Worm (Caenorhabditis elegans) whole organism, midembryonic: ENCODE results near the gene vab-1.

Source experiments
- T22C8.4 ChIP-seq: fragments of 200-800 bp; sonication (Bioruptor generic); IDR thresholded peaks from 2 replicates; pipeline ENCODE4 v1.3.6; 2022; ENCODE audit warnings: missing genetic modification characterization, missing compliant biosample characterization
- cog-1 ChIP-seq: sonication (generic microtip); optimal IDR thresholded peaks from 2 replicates; lab custom pipeline; 2016; ENCODE audit warnings: missing genetic modification characterization, missing compliant biosample characterization
- flt-1 ChIP-seq: fragments of 200-800 bp; sonication (Bioruptor generic); IDR thresholded peaks from 2 replicates; pipeline ENCODE4 v1.3.6; 2022; ENCODE audit warnings: missing genetic modification characterization, missing compliant biosample characterization
- klf-2 ChIP-seq: fragments of 200-800 bp; sonication (Bioruptor generic); conservative IDR thresholded peaks from 2 replicates; pipeline ENCODE4 v1.3.6; 2022; ENCODE audit warnings: missing genetic modification reagents, missing genetic modification characterization, missing compliant biosample characterization
- med-1 ChIP-seq: sonication (generic microtip); optimal IDR thresholded peaks from 2 replicates; lab custom pipeline; 2017; ENCODE audit warnings: missing genetic modification characterization, mild to moderate bottlenecking, missing compliant biosample characterization, antibody characterized with exemption, missing genetic modification reagents; ENCODE audit not compliant: insufficient read depth
- ref-1 ChIP-seq: fragments of 200-800 bp; sonication (Bioruptor generic); conservative IDR thresholded peaks from 2 replicates; pipeline ENCODE4 v1.3.6; 2022; ENCODE audit warnings: missing genetic modification reagents, missing genetic modification characterization, missing compliant biosample characterization
- tab-1 ChIP-seq: fragments of 200-800 bp; sonication (Bioruptor generic); IDR thresholded peaks from 2 replicates; pipeline ENCODE4 v1.3.6; 2022; ENCODE audit warnings: missing genetic modification characterization, missing compliant biosample characterization
- ztf-23 ChIP-seq: fragments of 200-800 bp; sonication (Bioruptor generic); IDR thresholded peaks from 2 replicates; pipeline ENCODE4 v1.3.6; 2022; ENCODE audit warnings: missing genetic modification reagents, missing genetic modification characterization, missing compliant biosample characterization
- ztf-29 ChIP-seq: fragments of 200-800 bp; sonication (Bioruptor generic); IDR thresholded peaks from 2 replicates; pipeline ENCODE4 v1.3.6; 2022; ENCODE audit warnings: missing genetic modification reagents, missing genetic modification characterization, missing compliant biosample characterization

vab-1 gene

DNA sequence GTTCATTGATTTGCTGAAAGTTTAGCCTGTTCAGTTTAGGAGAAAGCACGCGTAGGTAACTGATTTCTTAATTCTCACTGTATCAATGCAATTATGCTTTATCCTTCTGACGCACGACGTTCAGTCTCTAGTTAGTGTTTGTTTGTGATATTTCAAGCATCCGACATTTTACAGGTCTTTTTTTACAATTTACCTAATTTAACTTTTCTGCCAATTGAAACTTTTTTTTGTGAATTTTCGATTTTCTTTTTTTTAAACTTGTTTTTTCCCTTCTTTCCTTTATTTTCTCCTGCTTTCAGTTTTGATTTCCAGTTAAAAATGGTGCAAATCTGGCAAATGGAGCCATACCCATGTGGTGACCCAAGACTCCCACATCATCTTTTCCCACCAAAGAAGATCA lies 21.0 kb upstream of the vab-1 start, which contains the start of gene K07E1.1:
Gene K07E1.1, plus strand, starts transcription at position 301 of the 400 bp plus-strand sequence.
- TF ChIP-seq tab-1 (GFP tag; lab: Robert Waterston, UW) (no peak), ztf-29 (GFP tag; lab: Robert Waterston, UW) (no peak), klf-2 (no peak), T22C8.4 (GFP tag; lab: Robert Waterston, UW) (no peak)

DNA sequence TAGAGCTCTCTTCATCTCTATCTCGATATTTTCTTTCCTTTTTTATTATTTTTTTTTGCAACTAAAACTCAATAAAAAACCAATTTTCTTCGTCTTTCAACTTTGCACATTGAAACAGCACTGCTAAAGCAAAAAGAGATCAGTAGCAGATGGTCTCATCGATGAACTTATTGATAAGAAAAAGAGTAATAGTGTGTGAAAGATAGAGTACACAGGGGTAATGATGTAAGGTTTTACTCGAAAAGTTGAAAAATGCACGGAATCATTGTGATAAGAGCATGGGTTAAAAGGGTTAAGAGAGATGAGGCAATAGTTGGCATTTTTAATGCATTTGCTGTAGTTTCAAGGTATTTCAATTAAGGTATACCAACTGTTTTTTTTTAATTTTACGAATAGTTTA lies 19.7 kb upstream of the vab-1 start:
- TF ChIP-seq ztf-23 (GFP tag; lab: Robert Waterston, UW): no peak
- TF ChIP-seq ztf-29 (GFP tag; lab: Robert Waterston, UW): no peak
- no peak for TF ChIP-seq cog-1 (tag; lab: Kevin White, UChicago)
- no peak for TF ChIP-seq T22C8.4 (GFP tag; lab: Robert Waterston, UW)
- TF ChIP-seq tab-1 (GFP tag; lab: Robert Waterston, UW): no peak
- no peak for TF ChIP-seq ref-1 (GFP tag; lab: Robert Waterston, UW)
- TF ChIP-seq klf-2: no peak
- no peak for TF ChIP-seq med-1 (GFP tag; lab: Kevin White, UChicago)
- no peak for TF ChIP-seq flt-1 (GFP tag; lab: Robert Waterston, UW)

- TF ChIP-seq klf-2: no peak
- no peak for TF ChIP-seq ztf-23 (GFP tag; lab: Robert Waterston, UW)
- TF ChIP-seq tab-1 (GFP tag; lab: Robert Waterston, UW): no peak
- no peak for TF ChIP-seq flt-1 (GFP tag; lab: Robert Waterston, UW)
- no peak for TF ChIP-seq med-1 (GFP tag; lab: Kevin White, UChicago)
- no peak for TF ChIP-seq ztf-29 (GFP tag; lab: Robert Waterston, UW)
- no peak for TF ChIP-seq ref-1 (GFP tag; lab: Robert Waterston, UW)
- no peak for TF ChIP-seq cog-1 (tag; lab: Kevin White, UChicago)
- TF ChIP-seq T22C8.4 (GFP tag; lab: Robert Waterston, UW): no peak
Observed at ce11 chrII:4557487-4557886, 14.3 kb upstream of the vab-1 start, which contains the start of gene M03A1.3. Gene M03A1.3, plus strand, starts transcription at chrII:4557787.

DNA sequence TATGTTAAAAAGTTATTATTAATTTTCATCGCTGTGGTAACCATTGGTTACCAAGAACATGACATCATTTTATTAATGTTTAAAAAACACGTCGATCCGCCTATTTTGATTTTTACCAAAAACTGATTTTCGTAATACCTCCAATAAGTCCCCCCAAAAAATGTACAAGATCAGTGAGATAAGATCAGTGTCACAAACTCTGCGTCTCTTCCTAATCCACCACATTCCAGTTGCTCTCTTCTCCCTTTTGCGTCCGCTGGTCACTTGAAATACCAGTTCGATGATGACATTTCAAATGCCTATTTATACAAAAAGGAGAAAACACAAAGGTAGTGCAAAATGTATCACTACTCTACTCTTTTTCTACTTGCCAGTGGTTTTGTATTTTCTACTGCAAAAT lies 11.7 kb upstream of the vab-1 start, which contains the start of gene M03A1.8:
Gene M03A1.8, plus strand, starts transcription at position 269 of the 400 bp plus-strand sequence.
- no peak for TF ChIP-seq tab-1 (GFP tag; lab: Robert Waterston, UW)
- TF ChIP-seq ztf-29 (GFP tag; lab: Robert Waterston, UW): no peak
- TF ChIP-seq T22C8.4 (GFP tag; lab: Robert Waterston, UW): no peak
- no peak for TF ChIP-seq ztf-23 (GFP tag; lab: Robert Waterston, UW)
- TF ChIP-seq klf-2: no peak
- no peak for TF ChIP-seq cog-1 (tag; lab: Kevin White, UChicago)
- no peak for TF ChIP-seq med-1 (GFP tag; lab: Kevin White, UChicago)
- TF ChIP-seq ref-1 (GFP tag; lab: Robert Waterston, UW): no peak
- no peak for TF ChIP-seq flt-1 (GFP tag; lab: Robert Waterston, UW)

ce11 chrII:4562503-4563000 lies 9.2 kb upstream of the vab-1 start, which contains the start of gene dao-2:
Gene dao-2, plus strand, starts transcription at chrII:4562950.
- TF ChIP-seq ztf-23 (GFP tag; lab: Robert Waterston, UW) (no peak), T22C8.4 (GFP tag; lab: Robert Waterston, UW) (no peak), flt-1 (GFP tag; lab: Robert Waterston, UW) (no peak), tab-1 (GFP tag; lab: Robert Waterston, UW) (no peak), cog-1 (tag; lab: Kevin White, UChicago) (no peak), med-1 (GFP tag; lab: Kevin White, UChicago) (no peak), ztf-29 (GFP tag; lab: Robert Waterston, UW) (no peak), ref-1 (GFP tag; lab: Robert Waterston, UW) (no peak), klf-2 (no peak)

DNA sequence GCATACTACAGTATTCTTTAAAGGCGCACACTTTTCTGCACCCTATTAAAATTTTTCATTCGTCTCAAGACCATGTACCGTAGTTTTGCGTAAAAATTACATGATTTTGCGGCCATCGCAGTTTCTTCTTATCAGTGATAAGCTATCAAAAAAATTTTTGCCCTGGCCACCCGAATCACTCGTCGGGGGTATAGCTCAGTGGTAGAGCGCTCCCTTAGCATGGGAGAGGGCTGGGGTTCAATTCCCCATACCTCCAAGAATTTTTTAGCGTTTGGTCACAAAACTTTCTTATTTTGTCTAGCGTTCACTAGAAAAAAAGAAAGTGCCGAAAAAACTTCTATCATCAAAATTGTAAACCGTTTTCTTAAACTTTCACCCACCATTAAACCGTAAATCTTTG lies 6.6 kb upstream of the vab-1 start:
- no peak for TF ChIP-seq ref-1 (GFP tag; lab: Robert Waterston, UW)
- no peak for TF ChIP-seq klf-2
- TF ChIP-seq cog-1 (tag; lab: Kevin White, UChicago): no peak
- no peak for TF ChIP-seq ztf-23 (GFP tag; lab: Robert Waterston, UW)

DNA sequence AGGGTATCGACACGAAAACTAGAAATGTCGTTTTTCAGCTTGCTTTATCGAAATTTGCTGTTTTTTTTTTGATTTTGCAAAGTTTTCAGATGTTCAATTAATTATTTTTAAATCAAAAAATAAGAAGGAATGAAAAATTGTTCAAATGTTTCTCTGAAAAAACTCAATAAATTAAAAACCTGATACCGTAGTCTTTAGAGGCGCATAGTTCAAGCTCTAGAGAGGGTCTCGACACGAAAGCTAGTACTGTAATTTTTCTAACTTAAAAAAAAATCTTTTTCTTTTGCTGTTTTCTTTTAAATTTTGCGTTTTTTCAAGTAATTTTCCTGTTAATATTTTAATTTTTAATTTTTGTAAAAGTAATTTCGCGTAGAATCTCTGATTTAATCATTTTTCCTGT lies 5.6 kb upstream of the vab-1 start:
- TF ChIP-seq ztf-23 (GFP tag; lab: Robert Waterston, UW) (no peak), flt-1 (GFP tag; lab: Robert Waterston, UW) (no peak), ztf-29 (GFP tag; lab: Robert Waterston, UW) (no peak), cog-1 (tag; lab: Kevin White, UChicago) (no peak), med-1 (GFP tag; lab: Kevin White, UChicago) (no peak), ref-1 (GFP tag; lab: Robert Waterston, UW) (no peak), tab-1 (GFP tag; lab: Robert Waterston, UW) (no peak), klf-2 (no peak)

ce11 chrII:4571112-4571511 lies 688 bp upstream of the vab-1 start:
- TF ChIP-seq med-1 (GFP tag; lab: Kevin White, UChicago) (no peak), ztf-29 (GFP tag; lab: Robert Waterston, UW) (no peak), klf-2 (no peak), tab-1 (GFP tag; lab: Robert Waterston, UW) (no peak), T22C8.4 (GFP tag; lab: Robert Waterston, UW) (no peak), ztf-23 (GFP tag; lab: Robert Waterston, UW) (peak; percentile 54; the same call in 1 of the 2 replicates), flt-1 (GFP tag; lab: Robert Waterston, UW) (0 out of 2 replicates have a peak, but pooled peaks have one; percentile 48), ref-1 (GFP tag; lab: Robert Waterston, UW) (no peak), cog-1 (tag; lab: Kevin White, UChicago) (no peak)

DNA sequence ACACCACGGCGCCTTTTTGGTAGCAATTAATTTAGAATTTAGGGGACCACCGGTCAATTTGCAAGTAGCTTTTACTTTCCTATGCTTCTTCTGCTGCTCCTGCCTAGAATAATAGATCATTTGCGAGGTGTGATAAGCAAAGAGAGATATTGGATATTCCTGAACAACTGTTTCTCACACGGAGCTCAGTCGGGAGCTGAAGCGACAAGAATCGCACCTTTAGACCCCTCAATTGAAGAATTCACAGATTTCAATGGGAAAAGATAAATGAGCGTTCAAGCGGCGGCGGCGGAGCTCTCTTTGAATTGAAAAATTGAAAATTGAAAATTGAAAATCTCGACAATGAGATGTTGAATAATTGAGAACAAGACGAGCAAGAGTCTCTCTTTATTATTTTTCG lies 779 bp downstream of the vab-1 start:
- TF ChIP-seq ztf-29 (GFP tag; lab: Robert Waterston, UW) (no peak), klf-2 (no peak), cog-1 (tag; lab: Kevin White, UChicago) (no peak), ref-1 (GFP tag; lab: Robert Waterston, UW) (no peak), T22C8.4 (GFP tag; lab: Robert Waterston, UW) (no peak), med-1 (GFP tag; lab: Kevin White, UChicago) (no peak), flt-1 (GFP tag; lab: Robert Waterston, UW) (no peak), tab-1 (GFP tag; lab: Robert Waterston, UW) (no peak)
